Worm (Caenorhabditis elegans) whole organism, L2 larva: ENCODE data around the gene T08D10.3.

Experiments
- F13H6.1 ChIP-seq: sonication (generic microtip); optimal IDR thresholded peaks from 2 replicates; lab custom pipeline; 2016; ENCODE audit warnings: missing genetic modification characterization, missing compliant biosample characterization
- R02D3.7 ChIP-seq: fragments of 150-350 bp; optimal IDR thresholded peaks from 2 replicates; lab custom pipeline; 2014; ENCODE audit warnings: missing biosample characterization, missing genetic modification characterization
- Y55F3AM.14 ChIP-seq: fragments of 200-800 bp; sonication (Bioruptor generic); optimal IDR thresholded peaks from 2 replicates; lab custom pipeline; 2018; ENCODE audit warnings: mild to moderate bottlenecking, missing genetic modification characterization, missing compliant biosample characterization
- ZK546.5 ChIP-seq: sonication (generic microtip); optimal IDR thresholded peaks from 2 replicates; lab custom pipeline; 2017; ENCODE audit warnings: missing biosample characterization, missing genetic modification characterization
- alr-1 ChIP-seq: fragments of 150-350 bp; optimal IDR thresholded peaks from 2 replicates; lab custom pipeline; 2014; ENCODE audit warnings: missing biosample characterization, missing genetic modification characterization
- aly-2 ChIP-seq: fragments of 150-350 bp; optimal IDR thresholded peaks from 2 replicates; lab custom pipeline; 2014; ENCODE audit warnings: missing biosample characterization, missing genetic modification characterization
- blmp-1 ChIP-seq: sonication (generic microtip); optimal IDR thresholded peaks from 2 replicates; lab custom pipeline; 2017; ENCODE audit warnings: missing genetic modification characterization, mild to moderate bottlenecking, missing compliant biosample characterization, antibody characterized with exemption, moderate library complexity; ENCODE audit not compliant: insufficient read depth
- ceh-16 ChIP-seq: fragments of 150-350 bp; optimal IDR thresholded peaks from 2 replicates; lab custom pipeline; 2014; ENCODE audit warnings: missing biosample characterization, missing genetic modification characterization
- ceh-82 ChIP-seq: fragments of 150-350 bp; optimal IDR thresholded peaks from 2 replicates; lab custom pipeline; 2014; ENCODE audit warnings: missing biosample characterization, missing genetic modification characterization
- crh-2 ChIP-seq: sonication (generic microtip); optimal IDR thresholded peaks from 2 replicates; lab custom pipeline; 2017; ENCODE audit warnings: missing biosample characterization, missing genetic modification characterization
- elt-1 ChIP-seq: fragments of 150-350 bp; optimal IDR thresholded peaks from 2 replicates; lab custom pipeline; 2014; ENCODE audit warnings: missing biosample characterization, missing genetic modification characterization
- fos-1 ChIP-seq: fragments of 150-350 bp; optimal IDR thresholded peaks from 2 replicates; lab custom pipeline; 2014; ENCODE audit warnings: missing biosample characterization, missing genetic modification characterization
- gmeb-1 ChIP-seq: fragments of 150-350 bp; optimal IDR thresholded peaks from 2 replicates; lab custom pipeline; 2014; ENCODE audit warnings: missing biosample characterization, missing genetic modification characterization
- lin-11 ChIP-seq: fragments of 150-350 bp; sonication (generic microtip); optimal IDR thresholded peaks from 2 replicates; lab custom pipeline; 2014; ENCODE audit warnings: missing biosample characterization, missing genetic modification characterization, inconsistent platforms, mixed read lengths
- lin-13 ChIP-seq: fragments of 150-350 bp; optimal IDR thresholded peaks from 2 replicates; lab custom pipeline; 2014; ENCODE audit warnings: missing biosample characterization, missing genetic modification reagents, missing genetic modification characterization
- lin-39 ChIP-seq: fragments of 150-350 bp; optimal IDR thresholded peaks from 2 replicates; lab custom pipeline; 2014; ENCODE audit warnings: missing biosample characterization, missing genetic modification reagents, missing genetic modification characterization
- lsy-2 ChIP-seq, 2 experiments: fragments of 150-350 bp in 1 of 2; sonication (generic microtip) in 1 of 2; optimal IDR thresholded peaks; 2 replicates each; lab custom pipeline; 2014 to 2017; ENCODE audit warnings: missing biosample characterization in 2 of 2, missing genetic modification characterization in 2 of 2
- mdl-1 ChIP-seq, 2 experiments: fragments of 150-350 bp in 1 of 2; sonication (generic microtip) in 1 of 2; optimal IDR thresholded peaks; 2 replicates each; lab custom pipeline; 2017; ENCODE audit warnings: missing biosample characterization in 2 of 2, missing genetic modification characterization in 2 of 2
- nhr-10 ChIP-seq: sonication (generic microtip); optimal IDR thresholded peaks from 2 replicates; lab custom pipeline; 2017; ENCODE audit warnings: missing biosample characterization, missing genetic modification characterization
- nhr-12 ChIP-seq: fragments of 150-350 bp; optimal IDR thresholded peaks from 2 replicates; lab custom pipeline; 2014; ENCODE audit warnings: missing biosample characterization, missing genetic modification characterization
- nhr-129 ChIP-seq: fragments of 150-350 bp; optimal IDR thresholded peaks from 2 replicates; lab custom pipeline; 2014; ENCODE audit warnings: missing biosample characterization, missing genetic modification characterization
- nhr-21 ChIP-seq: fragments of 150-350 bp; optimal IDR thresholded peaks from 2 replicates; lab custom pipeline; 2014; ENCODE audit warnings: missing biosample characterization, missing genetic modification characterization
- nhr-23 ChIP-seq: fragments of 150-350 bp; optimal IDR thresholded peaks from 2 replicates; lab custom pipeline; 2014; ENCODE audit warnings: missing biosample characterization, missing genetic modification reagents, missing genetic modification characterization
- nhr-25 ChIP-seq: fragments of 150-350 bp; sonication (generic microtip); optimal IDR thresholded peaks from 3 replicates; lab custom pipeline; 2014; ENCODE audit warnings: missing biosample characterization, missing genetic modification characterization
- nhr-6 ChIP-seq: fragments of 150-350 bp; optimal IDR thresholded peaks from 2 replicates; lab custom pipeline; 2014; ENCODE audit warnings: missing biosample characterization, missing genetic modification characterization
- nhr-77 ChIP-seq: fragments of 150-350 bp; optimal IDR thresholded peaks from 2 replicates; lab custom pipeline; 2014; ENCODE audit warnings: missing biosample characterization, missing genetic modification characterization
- sem-4 ChIP-seq: fragments of 150-350 bp; optimal IDR thresholded peaks from 2 replicates; lab custom pipeline; 2014; ENCODE audit warnings: missing biosample characterization, missing genetic modification reagents, missing genetic modification characterization
- sma-3 ChIP-seq: sonication (generic microtip); optimal IDR thresholded peaks from 2 replicates; lab custom pipeline; 2016; ENCODE audit warnings: missing genetic modification reagents, missing genetic modification characterization, missing compliant biosample characterization
- sma-9 ChIP-seq, 2 experiments: fragments of 150-350 bp in 1 of 2; sonication (generic microtip) in 1 of 2; optimal IDR thresholded peaks; 2 replicates each; lab custom pipeline; 2014 to 2016; ENCODE audit warnings: missing genetic modification characterization in 2 of 2, mild to moderate bottlenecking in 1 of 2, missing biosample characterization in 1 of 2, missing compliant biosample characterization in 1 of 2, missing genetic modification reagents in 1 of 2, moderate library complexity in 1 of 2
- unc-39 ChIP-seq: fragments of 150-350 bp; optimal IDR thresholded peaks from 2 replicates; lab custom pipeline; 2014; ENCODE audit warnings: missing biosample characterization, missing genetic modification characterization
- unc-55 ChIP-seq: fragments of 150-350 bp; sonication (generic microtip); optimal IDR thresholded peaks from 3 replicates; lab custom pipeline; 2014; ENCODE audit warnings: missing biosample characterization, missing genetic modification reagents, missing genetic modification characterization
- unc-62 ChIP-seq: fragments of 150-350 bp; optimal IDR thresholded peaks from 2 replicates; lab custom pipeline; 2014; ENCODE audit warnings: missing biosample characterization, missing genetic modification reagents, missing genetic modification characterization
- zag-1 ChIP-seq: fragments of 150-350 bp; optimal IDR thresholded peaks from 2 replicates; lab custom pipeline; 2014; ENCODE audit warnings: missing biosample characterization, missing genetic modification characterization
- ztf-11 ChIP-seq: sonication (generic microtip); optimal IDR thresholded peaks from 2 replicates; lab custom pipeline; 2017; ENCODE audit warnings: missing biosample characterization, missing genetic modification characterization
- ztf-4 ChIP-seq: fragments of 150-350 bp; optimal IDR thresholded peaks from 2 replicates; lab custom pipeline; 2014; ENCODE audit warnings: missing biosample characterization, missing genetic modification characterization

Gene T08D10.3

ce11 chrX:11925243-11925642, 30.0 kb upstream of the T08D10.3 start:
- no peak for TF ChIP-seq nhr-10 (tag; lab: Kevin White, UChicago)
- peak; percentile 48 for TF ChIP-seq fos-1 (tag; lab: Kevin White, UChicago)
- TF ChIP-seq ztf-11 (tag; lab: Kevin White, UChicago) = no peak
- TF ChIP-seq ceh-16 (tag; lab: Kevin White, UChicago) = no peak
- no peak for TF ChIP-seq unc-55 (GFP tag; lab: Kevin White, UChicago)
- peak; percentile 52 for TF ChIP-seq sma-9 (GFP tag; optimal IDR thresholded peaks at IDR 0.05; lab: Kevin White, UChicago)
- TF ChIP-seq sma-9 (tag; optimal IDR thresholded peaks at IDR 0.05; lab: Kevin White, UChicago) = no peak
- TF ChIP-seq sma-3 (GFP tag; lab: Kevin White, UChicago) = no peak

DNA sequence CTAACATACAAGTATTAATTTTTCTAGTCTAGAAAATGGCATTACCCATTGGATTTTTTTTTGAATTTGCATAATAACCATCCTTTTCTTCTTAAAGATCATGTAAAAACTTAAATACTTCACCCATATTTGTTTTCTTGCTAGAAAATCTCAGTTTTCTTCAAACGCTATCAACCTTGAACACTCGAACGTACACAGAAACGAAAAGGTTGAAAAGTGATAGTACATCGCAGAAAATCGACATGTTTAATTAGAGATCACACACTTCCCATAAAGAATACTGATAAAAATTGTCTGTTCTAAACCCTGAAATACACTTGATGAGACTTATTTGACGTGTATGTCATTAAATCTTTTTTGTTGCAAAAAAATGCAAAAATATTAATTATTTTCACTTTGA, 27.6 kb upstream of the T08D10.3 start, which contains the start of gene F55G7.4:
Gene F55G7.4, plus strand, starts transcription at position 301 of the 400 bp plus-strand sequence.
- TF ChIP-seq unc-55 (GFP tag; lab: Kevin White, UChicago) (no peak), lin-11 (tag; lab: Kevin White, UChicago) (no peak), nhr-21 (tag; lab: Kevin White, UChicago) (no peak), unc-62 (GFP tag; lab: Kevin White, UChicago) (no peak), gmeb-1 (tag; lab: Kevin White, UChicago) (no peak), nhr-77 (no peak), zag-1 (no peak), elt-1 (tag; lab: Kevin White, UChicago) (no peak), lin-39 (tag; lab: Kevin White, UChicago) (no peak), unc-39 (tag; lab: Kevin White, UChicago) (no peak), nhr-23 (tag; lab: Kevin White, UChicago) (no peak), sem-4 (tag; lab: Kevin White, UChicago) (no peak), ZK546.5 (no peak), nhr-12 (tag; lab: Kevin White, UChicago) (no peak)

DNA sequence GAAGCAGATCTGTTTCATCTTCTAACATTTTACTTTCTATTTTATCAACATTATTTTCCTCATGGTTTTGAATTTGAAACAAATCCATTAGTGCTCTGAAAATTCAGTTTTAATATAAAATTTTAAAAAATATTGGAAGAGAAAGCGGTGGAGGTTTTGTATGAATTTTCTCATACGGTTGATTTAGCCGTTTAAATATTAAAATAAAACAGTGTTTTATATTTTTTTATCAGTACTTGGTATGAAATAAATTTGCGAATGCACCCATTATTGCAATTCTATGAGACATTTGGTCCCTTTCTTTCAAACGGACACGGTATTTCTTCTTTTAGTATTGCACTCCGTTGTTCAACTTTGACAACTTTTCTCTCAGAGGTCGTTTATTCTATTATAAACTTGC, 23.7 kb upstream of the T08D10.3 start, which contains the start of gene dot-1.4:
Gene dot-1.4, minus strand, starts transcription at position 101 of the 400 bp plus-strand sequence.
- TF ChIP-seq nhr-12 (tag; lab: Kevin White, UChicago) (no peak), nhr-6 (tag; lab: Kevin White, UChicago) (no peak), lin-13 (no peak)
- TF ChIP-seq, all 48 proteins: peak for 0

- no peak for TF ChIP-seq R02D3.7 (tag; lab: Kevin White, UChicago)
- TF ChIP-seq F13H6.1 = no peak
- no peak for TF ChIP-seq unc-62 (GFP tag; lab: Kevin White, UChicago)
- no peak for TF ChIP-seq lin-39 (tag; lab: Kevin White, UChicago)
- no peak for TF ChIP-seq Y55F3AM.14 (GFP tag; lab: Kevin White, UChicago)
- no peak for TF ChIP-seq sma-9 (GFP tag; optimal IDR thresholded peaks at IDR 0.05; lab: Kevin White, UChicago)
- no peak for TF ChIP-seq sma-9 (tag; optimal IDR thresholded peaks at IDR 0.05; lab: Kevin White, UChicago)
- no peak for TF ChIP-seq nhr-25 (tag; lab: Kevin White, UChicago)
- no peak for TF ChIP-seq mdl-1 (tag; optimal IDR thresholded peaks at IDR 0.05; lab: Kevin White, UChicago)
- TF ChIP-seq lsy-2 (tag; optimal IDR thresholded peaks at IDR 0.05; lab: Kevin White, UChicago) = no peak
- TF ChIP-seq aly-2 (tag; lab: Kevin White, UChicago) = no peak
- no peak for TF ChIP-seq fos-1 (tag; lab: Kevin White, UChicago)
- TF ChIP-seq blmp-1 (tag; lab: Kevin White, UChicago) = no peak
- no peak for TF ChIP-seq sma-3 (GFP tag; lab: Kevin White, UChicago)
- TF ChIP-seq ztf-4 (tag; lab: Kevin White, UChicago) = no peak
- no peak for TF ChIP-seq ceh-82
- no peak for TF ChIP-seq ZK546.5
- no peak for TF ChIP-seq alr-1 (tag; lab: Kevin White, UChicago)
- TF ChIP-seq crh-2 (tag; lab: Kevin White, UChicago) = no peak
- no peak for TF ChIP-seq nhr-129 (tag; lab: Kevin White, UChicago)
- TF ChIP-seq nhr-6 (tag; lab: Kevin White, UChicago) = no peak
Observed at ce11 chrX:11933547-11933946, 21.7 kb upstream of the T08D10.3 start.
